Fruit fly (Drosophila melanogaster): Measurements from ENCODE around the gene CG13305.

Gene CG13305

DNA sequence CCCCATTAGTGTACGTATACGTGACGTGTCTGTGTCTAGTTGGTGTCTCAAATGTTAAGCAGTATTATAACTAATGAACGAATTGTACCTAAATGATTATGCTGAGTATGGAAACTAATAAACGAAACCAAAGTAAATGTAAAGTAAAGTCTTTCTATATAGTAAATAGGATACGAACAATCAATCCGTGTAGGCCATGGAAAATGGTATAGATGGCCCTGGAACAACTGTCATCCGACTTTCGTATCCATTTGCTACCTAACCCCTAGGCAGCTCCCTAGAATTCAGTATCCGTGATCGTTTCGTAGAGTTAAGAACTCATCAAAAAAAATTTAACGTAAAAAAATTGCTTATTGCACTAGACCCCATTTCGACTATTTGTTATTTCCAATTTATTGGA is 29.7 kb downstream of the CG13305 start, which contains the start of gene S-Lap1:
S-Lap1 (plus strand) TSS at position 301 of the 400 bp plus-strand sequence.
- TF ChIP-seq CG17806 (tag; optimal IDR thresholded peaks at IDR 0.05) (no peak), CG14655 (GFP tag; optimal IDR thresholded peaks at IDR 0.05) (no peak), rn (GFP tag; IDR thresholded peaks at IDR 0.05) (no peak), EcR (GFP tag; optimal IDR thresholded peaks at IDR 0.05) (no peak), CG34367 (tag; optimal IDR thresholded peaks at IDR 0.05) (no peak), CG4496 (GFP tag; IDR thresholded peaks at IDR 0.05) (no peak), CG9948 (tag; optimal IDR thresholded peaks at IDR 0.05) (no peak), CG12605 (GFP tag; IDR thresholded peaks at IDR 0.05) (no peak), D1 (tag; optimal IDR thresholded peaks at IDR 0.05) (no peak), CG8159 (tag; optimal IDR thresholded peaks at IDR 0.05) (no peak), fd96Ca (GFP tag; IDR thresholded peaks at IDR 0.05) (no peak), CG32121 (GFP tag; IDR thresholded peaks at IDR 0.05) (no peak), Pif1A (GFP tag; optimal IDR thresholded peaks at IDR 0.05) (no peak), Ets98B (GFP tag; IDR thresholded peaks at IDR 0.05) (no peak), Pif1B (GFP tag; optimal IDR thresholded peaks at IDR 0.05) (no peak), CG10348 (GFP tag; IDR thresholded peaks at IDR 0.05) (no peak), gl (tag; optimal IDR thresholded peaks at IDR 0.05) (no peak), Snoo (tag; optimal IDR thresholded peaks at IDR 0.05) (no peak), CG15710 (tag; optimal IDR thresholded peaks at IDR 0.05) (no peak)

DNA sequence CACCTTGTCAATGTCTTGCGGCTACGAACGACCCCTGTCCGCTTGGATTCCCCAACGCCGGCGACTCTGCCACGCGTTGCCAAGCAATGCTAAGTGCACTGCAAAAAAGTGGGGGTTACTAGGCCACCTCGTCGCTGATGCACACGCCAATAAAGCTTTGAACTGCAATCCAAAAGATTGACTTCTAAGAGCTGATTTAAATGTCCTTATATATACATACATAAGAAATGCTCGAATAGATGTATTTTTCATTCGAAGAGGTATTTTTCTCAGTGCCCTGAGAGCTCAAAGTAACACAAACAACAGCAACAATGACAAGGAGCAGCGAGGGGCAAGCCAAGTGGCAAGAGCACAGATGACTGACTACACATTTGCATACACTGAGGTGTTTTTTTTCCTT is 39.2 kb downstream of the CG13305 start:
- TF ChIP-seq CG14655 (GFP tag; optimal IDR thresholded peaks at IDR 0.05), result peak; percentile 36
- no peak for TF ChIP-seq CG10348 (GFP tag; IDR thresholded peaks at IDR 0.05)
- no peak for TF ChIP-seq gl (tag; optimal IDR thresholded peaks at IDR 0.05)
- TF ChIP-seq CG8301 (tag; optimal IDR thresholded peaks at IDR 0.05), result no peak
- no peak for TF ChIP-seq CG17806 (tag; optimal IDR thresholded peaks at IDR 0.05)
- no peak for TF ChIP-seq EcR (GFP tag; optimal IDR thresholded peaks at IDR 0.05)
- peak; percentile 65; the same call in 2 of the 3 replicates for TF ChIP-seq fd96Ca (GFP tag; IDR thresholded peaks at IDR 0.05)
- TF ChIP-seq rn (GFP tag; IDR thresholded peaks at IDR 0.05), result no peak
- TF ChIP-seq Snoo (tag; optimal IDR thresholded peaks at IDR 0.05), result no peak
- no peak for TF ChIP-seq CG34367 (tag; optimal IDR thresholded peaks at IDR 0.05)
- TF ChIP-seq CG4496 (GFP tag; IDR thresholded peaks at IDR 0.05), result 0 out of 3 replicates have a peak, but pooled peaks have one; percentile 43
- TF ChIP-seq Pif1B (GFP tag; optimal IDR thresholded peaks at IDR 0.05), result no peak
- peak; percentile 42; the same call in 1 of the 2 replicates for TF ChIP-seq CG32121 (GFP tag; IDR thresholded peaks at IDR 0.05)
- 0 out of 2 replicates have a peak, but pooled peaks have one; percentile 27 for TF ChIP-seq CG12605 (GFP tag; IDR thresholded peaks at IDR 0.05)
- TF ChIP-seq Pif1A (GFP tag; optimal IDR thresholded peaks at IDR 0.05), result peak; percentile 53
- TF ChIP-seq CG8159 (tag; optimal IDR thresholded peaks at IDR 0.05), result peak; percentile 54
- peak; percentile 51 for TF ChIP-seq CG15710 (tag; optimal IDR thresholded peaks at IDR 0.05)
- TF ChIP-seq CG9948 (tag; optimal IDR thresholded peaks at IDR 0.05), result peak; percentile 40

DNA sequence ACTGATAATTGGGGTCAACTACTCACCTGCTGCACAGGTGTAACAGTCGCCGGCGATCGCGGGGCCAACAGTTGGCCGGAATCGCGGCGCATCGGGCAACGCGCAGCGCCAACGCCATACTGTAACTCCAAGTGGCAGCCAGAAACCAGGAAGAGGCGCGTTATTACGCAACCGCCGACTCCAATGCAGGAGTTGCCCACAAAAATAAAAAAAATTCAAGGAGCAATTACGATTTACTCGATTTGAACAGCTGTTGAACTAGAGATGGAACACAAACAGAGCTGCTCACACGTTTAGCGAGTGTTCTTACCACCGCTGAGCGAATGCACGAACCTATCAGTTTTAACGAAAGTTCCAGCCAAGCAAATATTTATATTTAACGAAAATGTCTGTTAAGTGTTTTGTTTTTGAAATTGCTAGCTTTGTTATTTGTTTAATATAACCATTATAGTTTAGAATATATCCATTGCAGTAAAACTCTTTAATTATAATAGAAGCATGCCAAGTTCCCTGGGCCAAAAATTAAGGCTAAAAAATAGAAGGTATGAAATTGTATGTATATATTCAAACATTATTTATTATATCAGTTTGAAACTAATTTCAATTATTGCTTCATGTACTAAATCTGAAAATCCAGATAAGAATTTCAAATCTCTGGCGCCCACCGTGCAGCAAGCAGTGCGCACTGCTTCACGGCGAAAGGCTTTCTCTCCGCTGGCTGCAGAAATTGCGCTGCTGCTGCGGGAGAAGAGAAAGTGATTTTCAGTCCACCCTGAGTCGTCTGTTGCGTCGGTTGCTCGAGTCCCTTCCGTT is 42.5 kb downstream of the CG13305 start, which contains the start of the genes CG5989 and CG6282:
CG5989 (minus strand) TSS at position 270 of the 813 bp plus-strand sequence.
CG6282 (plus strand) TSS at position 778 of the 813 bp plus-strand sequence.
- TF ChIP-seq Pif1A (GFP tag; optimal IDR thresholded peaks at IDR 0.05) (no peak), EcR (GFP tag; optimal IDR thresholded peaks at IDR 0.05) (peak; percentile 56), CG14655 (GFP tag; optimal IDR thresholded peaks at IDR 0.05) (no peak), Ets98B (GFP tag; IDR thresholded peaks at IDR 0.05) (no peak), CG13204 (GFP tag; optimal IDR thresholded peaks at IDR 0.05) (no peak), CG32121 (GFP tag; IDR thresholded peaks at IDR 0.05) (no peak), CG8159 (tag; optimal IDR thresholded peaks at IDR 0.05) (peak; percentile 0), Snoo (tag; optimal IDR thresholded peaks at IDR 0.05) (no peak), CG17806 (tag; optimal IDR thresholded peaks at IDR 0.05) (no peak), CG10348 (GFP tag; IDR thresholded peaks at IDR 0.05) (no peak), rn (GFP tag; IDR thresholded peaks at IDR 0.05) (no peak), Pif1B (GFP tag; optimal IDR thresholded peaks at IDR 0.05) (no peak), CG12605 (GFP tag; IDR thresholded peaks at IDR 0.05) (peak; percentile 37; the same call in 1 of the 2 replicates), gl (tag; optimal IDR thresholded peaks at IDR 0.05) (no peak), D1 (tag; optimal IDR thresholded peaks at IDR 0.05) (no peak), CG34367 (tag; optimal IDR thresholded peaks at IDR 0.05) (no peak)

DNA sequence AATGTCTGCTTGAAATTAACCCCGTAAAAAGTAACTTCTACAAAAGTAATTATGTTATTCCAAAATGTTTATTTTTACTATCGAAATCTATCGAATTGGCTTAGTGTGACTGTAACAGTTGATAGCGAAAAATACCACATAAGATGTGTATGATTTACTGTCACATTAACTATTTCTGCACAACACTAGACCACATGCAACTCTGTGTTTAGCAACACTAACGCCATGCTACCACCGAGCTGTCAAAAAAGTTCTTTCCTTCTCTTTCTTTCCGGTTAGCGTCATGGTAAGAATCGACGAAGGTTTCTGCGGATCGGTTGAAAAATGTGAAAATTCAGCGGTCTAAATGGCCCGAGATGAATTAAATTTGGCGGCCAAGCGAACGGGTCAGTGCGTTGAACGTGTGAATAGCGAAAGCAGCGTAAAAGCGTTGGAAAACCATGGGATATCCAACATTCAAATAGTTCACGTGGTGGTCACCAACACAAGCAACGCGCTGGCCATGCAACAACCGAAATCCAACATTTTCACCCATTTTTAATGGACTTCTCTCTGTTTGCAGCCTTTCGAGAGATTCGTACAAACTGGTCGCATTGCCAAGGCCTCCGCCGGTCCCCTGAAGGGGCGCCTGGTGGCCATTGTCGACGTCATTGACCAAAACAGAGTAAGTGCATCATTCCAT is 45.7 kb downstream of the CG13305 start, which contains the start of the genes Nelf-E and RpL14:
Nelf-E (minus strand) TSS at position 128 of the 682 bp plus-strand sequence.
RpL14 (plus strand) TSS at position 255 of the 682 bp plus-strand sequence.
- TF ChIP-seq CG9948 (tag; optimal IDR thresholded peaks at IDR 0.05) (peak; percentile 50), CG32121 (GFP tag; IDR thresholded peaks at IDR 0.05) (peak; percentile 83), CG8159 (tag; optimal IDR thresholded peaks at IDR 0.05) (peak; percentile 66), fd96Ca (GFP tag; IDR thresholded peaks at IDR 0.05) (peak; percentile 89), CG8301 (tag; optimal IDR thresholded peaks at IDR 0.05) (no peak), CG12605 (GFP tag; IDR thresholded peaks at IDR 0.05) (peak; percentile 47; the same call in 1 of the 2 replicates), rn (GFP tag; IDR thresholded peaks at IDR 0.05) (peak; percentile 82), CG13204 (GFP tag; optimal IDR thresholded peaks at IDR 0.05) (no peak), CG17806 (tag; optimal IDR thresholded peaks at IDR 0.05) (no peak), EcR (GFP tag; optimal IDR thresholded peaks at IDR 0.05) (no peak), Ets98B (GFP tag; IDR thresholded peaks at IDR 0.05) (peak; percentile 84), Snoo (tag; optimal IDR thresholded peaks at IDR 0.05) (no peak), gl (tag; optimal IDR thresholded peaks at IDR 0.05) (peak; percentile 79), Pif1B (GFP tag; optimal IDR thresholded peaks at IDR 0.05) (no peak), CG34367 (tag; optimal IDR thresholded peaks at IDR 0.05) (peak; percentile 90), CG4496 (GFP tag; IDR thresholded peaks at IDR 0.05) (peak; percentile 94), CG15710 (tag; optimal IDR thresholded peaks at IDR 0.05) (peak; percentile 82)

All from whole organism, pupa.